Fruit fly (Drosophila melanogaster) whole organism, larva: Measurements from ENCODE around the gene CG31740.

Experiments used
- noc ChIP-seq: fragments of 200-800 bp; sonication (Bioruptor generic); optimal IDR thresholded peaks from 3 replicates; lab custom pipeline; 2019; ENCODE audit warnings: missing biosample characterization, mild to moderate bottlenecking, missing genetic modification characterization, moderate library complexity

CG31740 gene

DNA sequence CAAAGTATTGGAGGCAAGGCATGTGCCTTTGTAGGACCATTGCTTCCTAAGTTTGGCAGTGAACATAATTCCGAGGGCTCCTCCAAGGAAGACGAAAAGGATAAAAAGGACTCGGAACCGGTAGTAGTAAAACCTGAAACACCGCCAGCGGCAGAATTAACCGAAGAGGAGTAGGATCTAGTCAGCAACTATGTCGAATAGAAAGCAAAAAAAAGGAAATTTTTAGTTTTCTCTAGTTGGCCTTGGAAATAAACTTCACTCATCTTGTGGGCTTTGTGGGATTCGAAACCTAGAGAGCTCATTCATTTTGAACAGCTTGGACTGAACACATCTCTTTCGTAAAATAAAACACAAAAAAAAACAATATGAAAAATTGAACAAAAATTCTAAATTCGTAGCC lies at the start of gene CG31740:
TSS of gene CG31740 (plus strand) at position 301 of the 400 bp plus-strand sequence.
- no peak for TF ChIP-seq noc (tag; lab: Kevin White, UChicago)

DNA sequence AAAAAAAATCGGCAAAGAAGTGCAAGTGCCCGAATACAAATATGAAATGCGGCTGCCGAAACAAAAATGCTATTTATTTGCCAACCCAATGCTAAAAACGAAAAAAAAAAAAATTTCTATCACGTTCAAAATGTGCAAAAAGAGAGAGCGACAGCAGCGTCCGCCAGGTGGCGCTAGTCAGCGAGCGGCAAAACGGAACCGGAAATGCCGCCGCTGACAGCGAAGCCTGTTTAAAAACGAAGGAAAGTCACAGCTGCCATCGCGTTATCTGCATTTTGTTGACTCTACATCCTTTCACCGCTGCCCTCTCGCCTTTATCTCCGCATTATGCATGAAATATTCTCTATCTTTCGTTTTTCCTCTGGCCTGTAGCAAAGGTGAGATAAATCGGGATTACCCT lies 48.5 kb upstream of the CG31740 start:
- TF ChIP-seq noc (tag; lab: Kevin White, UChicago) = no peak

DNA sequence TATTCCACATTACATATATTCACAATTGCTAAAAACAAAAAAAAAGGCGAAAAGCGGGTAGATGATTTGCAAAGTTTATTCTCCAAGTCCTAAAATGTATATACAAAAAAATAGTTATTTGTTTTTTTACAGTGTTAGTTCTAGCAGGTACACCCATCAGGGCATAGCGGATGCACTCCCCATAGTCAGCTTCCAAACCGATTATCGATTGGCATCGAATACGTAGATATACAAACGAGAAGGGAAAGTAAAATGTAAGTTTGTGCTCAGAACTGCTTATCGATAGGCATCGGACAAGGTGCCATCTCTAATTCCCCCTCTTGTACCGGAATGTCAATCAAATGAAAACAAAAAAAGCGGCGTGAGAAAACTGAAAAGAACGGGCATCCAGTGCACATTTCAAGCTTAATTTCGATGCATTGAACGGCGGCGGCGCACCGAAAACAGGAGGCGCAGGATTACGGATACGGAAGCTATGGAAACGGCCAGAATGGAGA lies 45.6 kb upstream of the CG31740 start, which contains the start of gene CG5674:
TSS of gene CG5674 (plus strand) at position 309 of the 497 bp plus-strand sequence.
- no peak for TF ChIP-seq noc (tag; lab: Kevin White, UChicago)

DNA sequence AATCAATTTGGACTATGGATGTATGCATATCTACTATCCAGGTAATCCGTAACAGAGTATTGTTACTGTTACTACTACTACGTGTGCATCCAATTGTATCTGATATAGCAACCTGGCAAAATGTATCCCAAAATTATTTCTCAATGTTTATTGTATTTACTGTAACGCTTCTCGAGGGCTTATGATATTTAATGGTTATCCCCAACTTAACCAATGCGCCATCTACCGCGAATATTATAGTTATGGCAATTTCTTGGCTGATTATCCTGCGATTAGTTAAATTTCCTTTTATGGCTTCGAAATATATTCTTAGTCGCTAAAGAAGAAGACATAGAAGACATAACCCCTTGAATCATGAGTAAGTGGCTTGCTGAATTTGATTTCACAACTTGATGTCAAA lies 45.0 kb upstream of the CG31740 start:
- no peak for TF ChIP-seq noc (tag; lab: Kevin White, UChicago)

DNA sequence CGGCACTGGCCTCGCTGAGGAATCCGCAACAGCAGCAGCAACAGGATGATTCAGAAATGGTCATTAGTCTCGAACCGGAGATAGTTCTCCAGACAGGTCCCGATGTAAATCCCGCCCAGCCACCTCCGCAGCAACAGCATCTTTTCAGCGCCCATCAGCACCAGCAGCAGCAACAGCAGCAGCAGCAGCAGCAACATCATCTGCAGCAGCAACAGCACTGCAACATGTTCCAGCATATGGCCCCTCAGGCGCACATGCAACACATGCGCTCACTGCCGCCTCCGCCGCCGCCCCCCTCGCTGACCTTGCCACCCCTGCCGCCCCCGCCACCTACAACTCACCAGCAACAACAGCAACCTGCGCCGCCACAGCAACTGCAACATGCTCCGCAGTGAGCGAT lies 35.8 kb upstream of the CG31740 start:
- no peak for TF ChIP-seq noc (tag; lab: Kevin White, UChicago)

DNA sequence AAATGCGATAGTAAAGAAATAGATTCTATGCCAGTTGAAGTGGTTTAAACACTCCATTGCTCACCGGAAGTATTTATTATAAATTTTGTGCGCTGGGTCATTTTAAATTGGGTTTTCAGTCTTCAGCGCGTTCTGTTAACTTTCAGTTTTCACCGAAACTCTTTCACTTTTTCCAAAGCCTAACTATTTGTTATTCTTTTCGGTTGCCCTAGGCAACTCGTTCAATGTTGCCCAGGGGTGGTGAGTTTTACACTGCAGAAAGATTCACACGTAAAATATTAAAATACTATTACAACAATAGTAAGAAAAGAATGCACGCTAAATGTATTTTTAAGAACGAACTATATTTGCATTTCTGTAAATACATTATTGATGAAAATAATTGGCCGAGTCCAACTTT lies 26.4 kb upstream of the CG31740 start, which contains the start of gene btv:
TSS of gene btv (minus strand) at position 101 of the 400 bp plus-strand sequence.
- TF ChIP-seq noc (tag; lab: Kevin White, UChicago) = no peak

DNA sequence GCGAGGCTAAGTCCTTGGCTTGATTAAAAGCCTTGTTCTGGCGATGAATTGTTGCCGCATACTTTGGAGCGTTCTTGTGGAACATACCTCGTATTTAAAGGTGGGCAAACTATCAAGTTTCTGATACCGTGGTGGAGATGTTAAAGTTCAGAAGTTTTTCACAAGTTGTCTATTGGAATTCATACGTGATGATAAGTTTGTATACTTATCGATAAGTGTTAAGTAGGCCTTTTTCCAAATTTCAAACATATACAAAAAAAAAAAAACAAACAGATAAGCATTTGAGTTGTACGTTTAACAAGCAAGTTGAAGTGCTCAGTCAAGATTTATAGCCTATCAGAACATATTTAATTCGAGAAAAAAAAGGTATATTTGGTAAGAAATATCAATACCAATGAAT lies 22.7 kb upstream of the CG31740 start, which contains the start of gene CG5681:
TSS of gene CG5681 (plus strand) at position 301 of the 400 bp plus-strand sequence.
- no peak for TF ChIP-seq noc (tag; lab: Kevin White, UChicago)

DNA sequence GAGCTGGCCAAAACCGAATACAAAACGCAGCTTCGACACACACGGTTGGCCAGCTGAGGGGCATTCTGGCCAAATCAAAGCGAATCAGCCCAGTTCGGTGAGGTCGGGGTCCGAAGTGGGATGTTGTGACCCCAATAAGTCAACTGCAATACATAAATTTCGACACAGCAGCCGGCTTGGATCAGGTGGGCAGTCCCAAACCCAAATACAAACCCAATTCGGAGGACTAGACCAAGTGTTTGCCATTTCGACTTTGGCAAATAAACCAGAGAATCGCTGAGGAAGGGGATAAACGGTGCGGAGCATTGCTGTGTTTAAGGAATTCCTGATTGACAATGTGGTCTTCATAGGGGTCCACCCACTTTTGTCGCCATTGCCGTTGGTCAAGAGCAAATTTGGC lies 19.8 kb upstream of the CG31740 start:
- no peak for TF ChIP-seq noc (tag; lab: Kevin White, UChicago)

DNA sequence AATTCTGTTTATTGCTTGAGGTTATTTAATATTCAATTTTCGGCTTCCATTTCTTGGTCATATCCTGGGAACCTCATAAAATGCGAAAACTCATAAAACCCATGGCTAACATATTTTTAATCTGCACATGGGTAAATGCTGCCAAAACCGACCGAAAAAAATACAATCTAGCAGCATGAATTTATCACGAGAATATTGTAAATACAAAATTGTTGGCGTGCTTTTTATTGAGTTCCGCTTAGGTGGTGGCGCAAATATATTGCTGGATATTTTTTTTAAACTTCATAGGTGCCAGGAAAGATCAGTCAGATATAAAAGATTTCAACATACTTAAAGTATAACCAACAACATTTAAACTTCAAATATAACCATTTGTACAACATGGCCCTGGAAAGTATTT lies 18.6 kb upstream of the CG31740 start, which contains the start of gene Prosbeta5R2:
TSS of gene Prosbeta5R2 (plus strand) at position 301 of the 400 bp plus-strand sequence.
- TF ChIP-seq noc (tag; lab: Kevin White, UChicago) = no peak

DNA sequence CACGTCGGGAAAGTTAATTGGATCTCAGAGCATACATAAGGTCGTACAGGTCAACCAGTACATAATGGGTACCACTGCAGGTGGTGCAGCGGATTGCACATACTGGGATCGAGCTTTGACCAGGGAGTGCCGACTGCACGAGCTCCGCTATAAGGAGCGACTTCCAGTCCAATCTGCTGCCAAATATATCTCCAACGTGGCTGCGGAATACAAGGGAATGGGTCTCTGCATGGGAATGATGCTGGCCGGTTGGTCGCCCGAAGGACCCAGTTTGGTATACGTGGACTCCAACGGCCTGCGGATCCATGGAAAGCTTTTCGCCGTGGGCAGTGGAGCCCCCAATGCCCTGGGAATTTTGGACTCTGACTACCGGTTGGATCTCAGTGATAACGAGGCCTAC lies 18.0 kb upstream of the CG31740 start:
- no peak for TF ChIP-seq noc (tag; lab: Kevin White, UChicago)

DNA sequence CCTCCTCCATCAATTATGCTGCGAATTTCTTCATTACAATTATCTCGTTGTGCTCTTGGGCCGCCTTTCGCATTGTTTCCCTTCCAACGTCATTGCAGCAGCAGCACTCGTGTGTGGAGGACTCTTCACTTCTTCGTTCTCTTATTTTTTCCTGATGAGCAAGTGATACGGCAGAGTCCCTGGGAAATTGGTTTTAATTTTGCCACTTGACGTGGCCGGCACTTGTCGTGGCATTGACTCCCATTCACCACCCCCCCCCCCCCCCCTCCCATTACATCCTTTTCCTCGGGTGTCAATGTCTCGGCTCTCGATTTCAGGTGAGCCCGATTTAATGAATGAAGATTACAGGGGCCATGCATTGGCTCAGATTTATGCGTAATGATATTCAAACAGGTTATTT lies 6.6 kb upstream of the CG31740 start:
- no peak for TF ChIP-seq noc (tag; lab: Kevin White, UChicago)

DNA sequence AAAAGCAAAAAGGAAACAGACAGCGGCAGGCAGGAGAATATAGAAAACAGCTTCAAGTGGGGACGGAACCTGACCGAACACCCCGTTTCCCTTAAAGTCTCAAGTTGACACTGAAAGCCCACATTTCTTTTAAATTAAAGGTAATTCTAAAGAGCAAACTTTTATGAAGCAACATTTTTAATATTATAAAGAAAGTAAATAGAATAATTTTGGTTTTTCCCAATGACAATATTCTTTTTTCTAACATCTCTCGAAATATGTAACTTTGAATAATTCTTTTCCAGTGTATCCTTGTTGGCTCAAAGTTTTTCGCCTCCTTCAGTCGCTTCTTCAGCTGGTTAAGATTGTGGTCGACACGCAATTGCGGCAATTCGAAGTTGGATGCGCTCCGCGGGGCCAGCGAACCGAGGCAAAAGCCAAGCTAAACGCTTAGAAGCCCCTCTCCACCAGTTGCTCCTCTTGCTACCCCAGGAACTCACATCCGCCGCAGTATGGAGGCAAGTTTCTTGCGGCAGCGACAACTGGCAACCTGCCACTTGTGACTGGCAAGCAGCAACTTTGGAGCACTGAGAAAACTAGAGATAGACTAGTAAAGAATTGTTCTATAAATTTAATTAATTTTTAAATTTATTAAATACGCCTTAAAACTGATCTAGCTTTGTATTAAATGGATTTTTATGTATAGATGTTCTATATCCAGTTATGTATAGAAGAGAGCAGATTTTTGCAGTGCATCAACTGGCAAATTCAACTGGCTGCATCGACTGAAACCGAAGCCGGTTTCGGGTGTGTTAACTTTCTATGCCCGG lies 5.5 kb upstream of the CG31740 start:
- TF ChIP-seq noc (tag; lab: Kevin White, UChicago) = no peak

DNA sequence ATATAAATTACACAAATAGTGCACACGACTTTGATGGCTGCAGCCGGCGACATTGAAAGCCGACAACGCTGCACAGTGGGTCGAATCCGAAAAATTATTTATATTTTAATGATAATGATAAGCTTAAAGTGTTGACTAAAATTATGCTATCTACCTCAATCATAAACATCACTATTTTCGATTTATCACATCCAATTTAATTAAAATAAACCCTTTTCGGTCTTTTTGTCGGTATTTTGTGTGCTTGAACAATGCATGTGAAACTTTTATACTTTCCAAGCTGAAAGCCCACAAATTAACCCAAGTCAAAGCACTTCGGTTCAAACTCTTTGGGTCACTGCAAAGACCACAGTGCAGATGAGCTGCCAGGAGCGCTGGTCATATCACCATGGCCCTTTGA lies 3.3 kb upstream of the CG31740 start:
- TF ChIP-seq noc (tag; lab: Kevin White, UChicago) = no peak

DNA sequence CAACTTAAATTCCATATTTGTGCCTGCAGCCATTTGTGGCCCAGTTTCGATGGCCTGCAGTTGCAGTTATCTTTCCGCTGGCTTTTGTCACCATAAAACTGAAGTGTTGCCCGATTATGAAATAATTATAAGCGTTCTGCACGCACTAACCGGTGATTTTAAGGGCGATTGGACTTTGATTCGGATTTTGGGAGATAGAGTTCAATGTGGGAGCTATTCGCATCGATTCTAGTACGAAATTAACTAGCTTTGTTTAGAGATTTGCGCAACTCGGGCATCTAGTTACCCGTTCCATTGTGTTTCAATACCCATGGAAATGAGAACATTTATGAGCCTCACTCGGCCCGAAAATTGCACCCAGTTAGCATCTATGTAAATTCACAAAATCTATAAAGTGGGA lies 2.4 kb upstream of the CG31740 start, which contains the start of gene CG5693:
TSS of gene CG5693 (plus strand) at position 301 of the 400 bp plus-strand sequence.
- TF ChIP-seq noc (tag; lab: Kevin White, UChicago) = no peak

DNA sequence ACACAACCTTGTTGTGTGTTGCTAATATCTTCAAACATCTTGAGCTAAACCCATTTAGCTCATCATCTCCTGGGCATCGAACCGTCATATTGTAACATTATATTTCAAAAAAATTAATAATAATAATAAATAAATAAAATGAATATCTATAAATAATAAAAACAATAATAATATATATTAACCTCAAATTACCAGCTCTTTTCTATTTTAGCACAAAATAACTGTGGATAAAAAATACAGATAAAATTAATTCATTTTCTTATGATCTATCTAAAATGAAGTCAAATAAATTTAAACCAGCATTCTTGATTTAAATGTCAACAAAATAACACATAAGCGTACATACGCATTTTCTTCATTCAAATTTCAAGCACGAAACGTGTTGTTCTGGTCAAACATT lies 1.7 kb upstream of the CG31740 start, which contains the start of gene CG42659:
TSS of gene CG42659 (plus strand) at position 301 of the 400 bp plus-strand sequence.
- no peak for TF ChIP-seq noc (tag; lab: Kevin White, UChicago)

DNA sequence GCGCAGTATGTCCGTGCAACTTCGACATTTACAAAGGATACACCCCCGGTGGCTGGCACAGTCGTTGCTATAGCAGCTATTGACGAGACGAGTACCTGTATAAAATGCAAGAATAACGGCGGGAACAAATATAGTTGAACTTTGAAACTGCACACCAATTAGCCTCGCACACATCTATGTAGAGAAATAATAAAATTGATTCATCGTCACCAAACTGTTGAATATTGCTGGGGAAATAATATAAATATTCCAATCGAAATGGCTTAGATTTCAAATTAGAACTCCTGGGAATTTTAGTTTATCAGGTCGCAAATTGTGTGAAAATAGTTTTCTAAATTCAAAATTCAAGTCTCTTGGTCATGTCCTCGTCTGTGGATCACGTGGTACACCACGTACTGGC lies 1.1 kb upstream of the CG31740 start, which contains the start of the genes CG42634 and CG42635:
TSS of gene CG42634 (plus strand) at position 301 of the 400 bp plus-strand sequence.
TSS of gene CG42635 (plus strand) at position 301 of the 400 bp plus-strand sequence.
- no peak for TF ChIP-seq noc (tag; lab: Kevin White, UChicago)
